In genomic region chr3R:4989150-4990017, dm6 we compare ENCODE assay signal across 1 fruit fly cellular context.
TF ChIP-seq lines count a peak whose summit lies in the region.

No protein-coding gene starts in this region.

TF ChIP-seq in whole organism, embryonic, 481 proteins besides CTCF, POLR2A, EP300 and RAD21 (continued from another document):
- TF ChIP-seq dysf (GFP tag; IDR thresholded peaks at IDR 0.05; lab: Robert Waterston, UW): 0 out of 3 replicates have a peak, but pooled peaks have one; percentile 5
- peak; percentile 38 for TF ChIP-seq Lhr (GFP tag; optimal IDR thresholded peaks at IDR 0.05; lab: Kevin White, UChicago)
- TF ChIP-seq Nf-YC (tag; optimal IDR thresholded peaks at IDR 0.05; lab: Kevin White, UChicago): no peak
- peak; percentile 64 for TF ChIP-seq pnt (GFP tag; optimal IDR thresholded peaks at IDR 0.05; lab: Kevin White, UChicago)
- no peak for TF ChIP-seq Hmx (GFP tag; optimal IDR thresholded peaks at IDR 0.05; lab: Kevin White, UChicago)
- TF ChIP-seq CG11093 (GFP tag; IDR thresholded peaks at IDR 0.05; lab: Robert Waterston, UW): no peak
- TF ChIP-seq grn (GFP tag; optimal IDR thresholded peaks at IDR 0.05; lab: Kevin White, UChicago): peak; percentile 13
- no peak for TF ChIP-seq CG10366 (GFP tag; IDR thresholded peaks at IDR 0.05; lab: Robert Waterston, UW)
- peak; percentile 24 for TF ChIP-seq CG18599 (GFP tag; optimal IDR thresholded peaks at IDR 0.05; lab: Kevin White, UChicago)
- peak; percentile 6 for TF ChIP-seq Meics (GFP tag; optimal IDR thresholded peaks at IDR 0.05; lab: Kevin White, UChicago)
- peak; percentile 77 for TF ChIP-seq Med (GFP tag; lab: Kevin White, UChicago)
- TF ChIP-seq CG11723 (GFP tag; optimal IDR thresholded peaks at IDR 0.05; lab: Kevin White, UChicago): peak; percentile 23
- TF ChIP-seq cad (GFP tag; optimal IDR thresholded peaks at IDR 0.05; lab: Kevin White, UChicago): peak; percentile 81
- TF ChIP-seq gce (GFP tag; IDR thresholded peaks at IDR 0.05; lab: Robert Waterston, UW): 0 out of 3 replicates have a peak, but pooled peaks have one; percentile 17
- peak; percentile 14 for TF ChIP-seq stwl (tag; optimal IDR thresholded peaks at IDR 0.05; lab: Kevin White, UChicago)
- TF ChIP-seq CG18476 (GFP tag; optimal IDR thresholded peaks at IDR 0.05; lab: Kevin White, UChicago): no peak
- TF ChIP-seq CG11398 (GFP tag; optimal IDR thresholded peaks at IDR 0.05; lab: Kevin White, UChicago): peak; percentile 60
- TF ChIP-seq fd102C (GFP tag; optimal IDR thresholded peaks at IDR 0.05; lab: Kevin White, UChicago): peak; percentile 50
- TF ChIP-seq ci (GFP tag; IDR thresholded peaks at IDR 0.05; lab: Robert Waterston, UW): no peak
- TF ChIP-seq CG31365 (tag; optimal IDR thresholded peaks at IDR 0.05; lab: Kevin White, UChicago): no peak
- no peak for TF ChIP-seq gro (GFP tag; optimal IDR thresholded peaks at IDR 0.05; lab: Kevin White, UChicago)
- TF ChIP-seq tll (GFP tag; optimal IDR thresholded peaks at IDR 0.05; lab: Kevin White, UChicago): peak in 1 of 2 experiments; percentile 51
- TF ChIP-seq CG4424 (GFP tag; optimal IDR thresholded peaks at IDR 0.05; lab: Kevin White, UChicago): peak; percentile 70
- TF ChIP-seq ATbp (GFP tag; optimal IDR thresholded peaks at IDR 0.05; lab: Kevin White, UChicago): peak; percentile 2
- no peak for TF ChIP-seq Doc3 (GFP tag; IDR thresholded peaks at IDR 0.05; lab: Robert Waterston, UW; ENCODE audit: partially characterized antibody)
- no peak for TF ChIP-seq gt (GFP tag; IDR thresholded peaks at IDR 0.05; lab: Robert Waterston, UW)
- no peak for TF ChIP-seq sisA (GFP tag; IDR thresholded peaks at IDR 0.05; lab: Robert Waterston, UW)
- peak; percentile 69 for TF ChIP-seq CG30403 (GFP tag; optimal IDR thresholded peaks at IDR 0.05; lab: Kevin White, UChicago)
- no peak for TF ChIP-seq CG4360 (GFP tag; IDR thresholded peaks at IDR 0.05; lab: Robert Waterston, UW)
- TF ChIP-seq Sry-β (GFP tag; optimal IDR thresholded peaks at IDR 0.05; lab: Kevin White, UChicago): no peak
- TF ChIP-seq Poxn (GFP tag; IDR thresholded peaks at IDR 0.05; lab: Robert Waterston, UW): no peak
- no peak for TF ChIP-seq ash1 (GFP tag; optimal IDR thresholded peaks at IDR 0.05; lab: Kevin White, UChicago)
- TF ChIP-seq disco-r (GFP tag; optimal IDR thresholded peaks at IDR 0.05; lab: Kevin White, UChicago): peak; percentile 41
- no peak for TF ChIP-seq z (GFP tag; IDR thresholded peaks at IDR 0.05; lab: Robert Waterston, UW)
- peak; percentile 74 for TF ChIP-seq tio (GFP tag; optimal IDR thresholded peaks at IDR 0.05; lab: Kevin White, UChicago)
- TF ChIP-seq rib (GFP tag; IDR thresholded peaks at IDR 0.05; lab: Robert Waterston, UW): peak; percentile 44; the same call in 1 of the 2 replicates
- no peak for TF ChIP-seq pzg (GFP tag; optimal IDR thresholded peaks at IDR 0.05; lab: Kevin White, UChicago)
- TF ChIP-seq Abd-B (GFP tag; optimal IDR thresholded peaks at IDR 0.05; lab: Kevin White, UChicago): peak; percentile 29
- peak; percentile 10 for TF ChIP-seq Vsx1 (GFP tag; optimal IDR thresholded peaks at IDR 0.05; lab: Kevin White, UChicago)
- TF ChIP-seq CG33213 (GFP tag; optimal IDR thresholded peaks at IDR 0.05; lab: Kevin White, UChicago): peak; percentile 24
- TF ChIP-seq Antp (GFP tag; optimal IDR thresholded peaks at IDR 0.05; lab: Kevin White, UChicago): peak; percentile 1
- TF ChIP-seq wek (GFP tag; optimal IDR thresholded peaks at IDR 0.05; lab: Kevin White, UChicago): no peak
- no peak for TF ChIP-seq CG4707 (GFP tag; optimal IDR thresholded peaks at IDR 0.05; lab: Kevin White, UChicago)
- TF ChIP-seq CG6854 (GFP tag; optimal IDR thresholded peaks at IDR 0.05; lab: Kevin White, UChicago): no peak
- peak; percentile 85 for TF ChIP-seq CG7556 (GFP tag; optimal IDR thresholded peaks at IDR 0.05; lab: Kevin White, UChicago)
- no peak for TF ChIP-seq Dbx (GFP tag; IDR thresholded peaks at IDR 0.05; lab: Robert Waterston, UW)
- peak; percentile 35 for TF ChIP-seq CG12155 (GFP tag; optimal IDR thresholded peaks at IDR 0.05; lab: Kevin White, UChicago)
- peak; percentile 34 for TF ChIP-seq Camta (GFP tag; optimal IDR thresholded peaks at IDR 0.05; lab: Kevin White, UChicago)
- peak; percentile 52 for TF ChIP-seq grau (tag; optimal IDR thresholded peaks at IDR 0.05; lab: Kevin White, UChicago)
- no peak for TF ChIP-seq CG9817 (tag; optimal IDR thresholded peaks at IDR 0.05; lab: Kevin White, UChicago)
- TF ChIP-seq CG3407 (GFP tag; optimal IDR thresholded peaks at IDR 0.05; lab: Kevin White, UChicago): peak; percentile 40
- no peak for TF ChIP-seq unc-4 (GFP tag; IDR thresholded peaks at IDR 0.05; lab: Robert Waterston, UW; ENCODE audit: partially characterized antibody)
- TF ChIP-seq CG32767 (GFP tag; IDR thresholded peaks at IDR 0.05; lab: Robert Waterston, UW): no peak
- no peak for TF ChIP-seq CG6683 (GFP tag; optimal IDR thresholded peaks at IDR 0.05; lab: Kevin White, UChicago)
- TF ChIP-seq ken (GFP tag; IDR thresholded peaks at IDR 0.05; lab: Robert Waterston, UW): no peak
- no peak for TF ChIP-seq CG3847 (GFP tag; IDR thresholded peaks at IDR 0.05; lab: Robert Waterston, UW)
- TF ChIP-seq Tbp (GFP tag; optimal IDR thresholded peaks at IDR 0.05; lab: Kevin White, UChicago): no peak
- TF ChIP-seq CG13894 (tag; optimal IDR thresholded peaks at IDR 0.05; lab: Kevin White, UChicago): peak; percentile 6
- TF ChIP-seq B-H1 (GFP tag; IDR thresholded peaks at IDR 0.05; lab: Robert Waterston, UW): no peak
- no peak for TF ChIP-seq lov (optimal IDR thresholded peaks at IDR 0.05; lab: Kevin White, UChicago)
- no peak; the same call in 2 of the 3 replicates for TF ChIP-seq lov (GFP tag; IDR thresholded peaks at IDR 0.05; lab: Robert Waterston, UW)
- TF ChIP-seq CG12942 (GFP tag; optimal IDR thresholded peaks at IDR 0.05; lab: Kevin White, UChicago): no peak
- TF ChIP-seq tna (GFP tag; IDR thresholded peaks at IDR 0.05; lab: Robert Waterston, UW; ENCODE audit: partially characterized antibody): no peak
- peak; percentile 19 for TF ChIP-seq CG13624 (GFP tag; optimal IDR thresholded peaks at IDR 0.05; lab: Kevin White, UChicago)
- no peak for TF ChIP-seq run (tag; optimal IDR thresholded peaks at IDR 0.05; lab: Kevin White, UChicago)
- no peak for TF ChIP-seq mam (GFP tag; optimal IDR thresholded peaks at IDR 0.05; lab: Kevin White, UChicago)
- no peak for TF ChIP-seq CG14965 (GFP tag; optimal IDR thresholded peaks at IDR 0.05; lab: Kevin White, UChicago; ENCODE audit: borderline replicate concordance)
- no peak for TF ChIP-seq aop (GFP tag; IDR thresholded peaks at IDR 0.05; lab: Robert Waterston, UW)
- no peak for TF ChIP-seq CG1647 (GFP tag; optimal IDR thresholded peaks at IDR 0.05; lab: Kevin White, UChicago)
- TF ChIP-seq sens (GFP tag; lab: Kevin White, UChicago): peak; percentile 97
- peak; percentile 82 for TF ChIP-seq CG14710 (tag; optimal IDR thresholded peaks at IDR 0.05; lab: Kevin White, UChicago)
- TF ChIP-seq CG30431 (GFP tag; optimal IDR thresholded peaks at IDR 0.05; lab: Kevin White, UChicago): peak; percentile 35
- TF ChIP-seq bab2 (GFP tag; optimal IDR thresholded peaks at IDR 0.05; lab: Kevin White, UChicago): peak; percentile 36
- TF ChIP-seq CG1529 (GFP tag; optimal IDR thresholded peaks at IDR 0.05; lab: Kevin White, UChicago): peak; percentile 63
- TF ChIP-seq Hsf (GFP tag; optimal IDR thresholded peaks at IDR 0.05; lab: Kevin White, UChicago): peak; percentile 46
- peak; percentile 24 for TF ChIP-seq Atf3 (GFP tag; optimal IDR thresholded peaks at IDR 0.05; lab: Kevin White, UChicago)
- no peak for TF ChIP-seq hbn (GFP tag; IDR thresholded peaks at IDR 0.05; lab: Robert Waterston, UW; ENCODE audit: partially characterized antibody)
- TF ChIP-seq CG17361 (GFP tag; IDR thresholded peaks at IDR 0.05; lab: Robert Waterston, UW): peak; percentile 85
- no peak for TF ChIP-seq CG9215 (GFP tag; IDR thresholded peaks at IDR 0.05; lab: Robert Waterston, UW)
- TF ChIP-seq Kr (GFP tag; optimal IDR thresholded peaks at IDR 0.05; lab: Kevin White, UChicago): peak; percentile 11
- no peak for TF ChIP-seq CG43689 (GFP tag; IDR thresholded peaks at IDR 0.05; lab: Robert Waterston, UW)
- no peak for TF ChIP-seq CG3281 (GFP tag; optimal IDR thresholded peaks at IDR 0.05; lab: Kevin White, UChicago)
- TF ChIP-seq tap (tag; optimal IDR thresholded peaks at IDR 0.05; lab: Kevin White, UChicago): no peak
- TF ChIP-seq CG10565 (GFP tag; optimal IDR thresholded peaks at IDR 0.05; lab: Kevin White, UChicago): no peak
- no peak for TF ChIP-seq kay (GFP tag; optimal IDR thresholded peaks at IDR 0.05; lab: Kevin White, UChicago)
- no peak for TF ChIP-seq slbo (GFP tag; IDR thresholded peaks at IDR 0.05; lab: Robert Waterston, UW)
- no peak for TF ChIP-seq Dref (GFP tag; IDR thresholded peaks at IDR 0.05; lab: Robert Waterston, UW)
- peak; percentile 15 for TF ChIP-seq CG1603 (tag; optimal IDR thresholded peaks at IDR 0.05; lab: Kevin White, UChicago)
- TF ChIP-seq bigmax (GFP tag; optimal IDR thresholded peaks at IDR 0.05; lab: Kevin White, UChicago): no peak
- TF ChIP-seq eyg (GFP tag; optimal IDR thresholded peaks at IDR 0.05; lab: Kevin White, UChicago): no peak
- no peak for TF ChIP-seq yki (optimal IDR thresholded peaks at IDR 0.05; lab: Kevin White, UChicago)
- TF ChIP-seq CG17912 (GFP tag; optimal IDR thresholded peaks at IDR 0.05; lab: Kevin White, UChicago): no peak
- no peak for TF ChIP-seq tgo (GFP tag; IDR thresholded peaks at IDR 0.05; lab: Robert Waterston, UW)
- peak; percentile 39 for TF ChIP-seq p53 (GFP tag; optimal IDR thresholded peaks at IDR 0.05; lab: Kevin White, UChicago)
- TF ChIP-seq Taf1 (GFP tag; IDR thresholded peaks at IDR 0.05; lab: Robert Waterston, UW): no peak
- TF ChIP-seq Ptx1 (GFP tag; IDR thresholded peaks at IDR 0.05; lab: Robert Waterston, UW): no peak
- TF ChIP-seq CG10147 (GFP tag; optimal IDR thresholded peaks at IDR 0.05; lab: Kevin White, UChicago): no peak
- TF ChIP-seq Eip74EF (GFP tag; optimal IDR thresholded peaks at IDR 0.05; lab: Kevin White, UChicago): peak in 1 of 2 experiments; percentile 38
- peak; percentile 53 for TF ChIP-seq Chrac-16 (GFP tag; optimal IDR thresholded peaks at IDR 0.05; lab: Kevin White, UChicago)
- TF ChIP-seq E2f2 (GFP tag; IDR thresholded peaks at IDR 0.05; lab: Robert Waterston, UW): no peak
- no peak for TF ChIP-seq CG14860 (GFP tag; IDR thresholded peaks at IDR 0.05; lab: Robert Waterston, UW; ENCODE audit: partially characterized antibody)
- TF ChIP-seq wdn (GFP tag; IDR thresholded peaks at IDR 0.05; lab: Robert Waterston, UW): no peak
- TF ChIP-seq salm (tag; optimal IDR thresholded peaks at IDR 0.05; lab: Kevin White, UChicago): peak; percentile 12
- peak; percentile 41 for TF ChIP-seq Mes4 (GFP tag; optimal IDR thresholded peaks at IDR 0.05; lab: Kevin White, UChicago)
- TF ChIP-seq CG13296 (GFP tag; optimal IDR thresholded peaks at IDR 0.05; lab: Kevin White, UChicago): no peak
- TF ChIP-seq Dp (GFP tag; optimal IDR thresholded peaks at IDR 0.05; lab: Kevin White, UChicago): no peak
- peak; percentile 70 for TF ChIP-seq trem (tag; optimal IDR thresholded peaks at IDR 0.05; lab: Kevin White, UChicago)
- no peak for TF ChIP-seq ase (GFP tag; IDR thresholded peaks at IDR 0.05; lab: Robert Waterston, UW)
- no peak for TF ChIP-seq D19B (GFP tag; optimal IDR thresholded peaks at IDR 0.05; lab: Kevin White, UChicago)
- peak; percentile 46 for TF ChIP-seq CG10959 (GFP tag; IDR thresholded peaks at IDR 0.05; lab: Robert Waterston, UW)
- TF ChIP-seq nerfin-1 (tag; optimal IDR thresholded peaks at IDR 0.05; lab: Kevin White, UChicago): peak; percentile 36
- peak; percentile 16 for TF ChIP-seq CG6654 (GFP tag; optimal IDR thresholded peaks at IDR 0.05; lab: Kevin White, UChicago)
- TF ChIP-seq CG6689 (GFP tag; IDR thresholded peaks at IDR 0.05; lab: Robert Waterston, UW): no peak
- TF ChIP-seq GATAe (GFP tag; conservative IDR thresholded peaks at IDR 0.05; lab: Robert Waterston, UW): no peak
- TF ChIP-seq phol (tag; optimal IDR thresholded peaks at IDR 0.05; lab: Kevin White, UChicago): peak; percentile 80
- peak; percentile 65 for TF ChIP-seq CG10209 (GFP tag; optimal IDR thresholded peaks at IDR 0.05; lab: Kevin White, UChicago)
- TF ChIP-seq Ssrp (tag; optimal IDR thresholded peaks at IDR 0.05; lab: Kevin White, UChicago): peak; percentile 72
- peak; percentile 54 for TF ChIP-seq Usf (GFP tag; optimal IDR thresholded peaks at IDR 0.05; lab: Kevin White, UChicago)
- TF ChIP-seq CG7987 (GFP tag; optimal IDR thresholded peaks at IDR 0.05; lab: Kevin White, UChicago): no peak
- TF ChIP-seq chn (GFP tag; optimal IDR thresholded peaks at IDR 0.05; lab: Kevin White, UChicago): peak; percentile 58
- no peak for TF ChIP-seq da (GFP tag; optimal IDR thresholded peaks at IDR 0.05; lab: Kevin White, UChicago)
- TF ChIP-seq CG6791 (GFP tag; IDR thresholded peaks at IDR 0.05; lab: Robert Waterston, UW; ENCODE audit: partially characterized antibody): no peak
- TF ChIP-seq CG6272 (GFP tag; IDR thresholded peaks at IDR 0.05; lab: Robert Waterston, UW): no peak
- TF ChIP-seq Hr3 (GFP tag; optimal IDR thresholded peaks at IDR 0.05; lab: Kevin White, UChicago): peak; percentile 18
- TF ChIP-seq CG11696 (GFP tag; IDR thresholded peaks at IDR 0.05; lab: Robert Waterston, UW): no peak
- no peak for TF ChIP-seq slou (GFP tag; optimal IDR thresholded peaks at IDR 0.05; lab: Kevin White, UChicago)
- TF ChIP-seq CG12769 (tag; optimal IDR thresholded peaks at IDR 0.05; lab: Kevin White, UChicago): peak; percentile 12
- TF ChIP-seq HLHmδ (GFP tag; optimal IDR thresholded peaks at IDR 0.05; lab: Kevin White, UChicago): peak; percentile 25
